Worm (Caenorhabditis elegans) whole organism, midembryonic: ENCODE results near the gene tsp-13.
"Not testable (repeated sequence)": the region's sequence is repeated elsewhere in the genome, so short reads cannot be mapped to it uniquely, and the experiment has no call there.

ENCODE experiments used
- T22C8.4 ChIP-seq: fragments of 200-800 bp; sonication (Bioruptor generic); IDR thresholded peaks from 2 replicates; pipeline ENCODE4 v1.3.6; 2022; ENCODE audit warnings: missing genetic modification characterization, missing compliant biosample characterization
- cog-1 ChIP-seq: sonication (generic microtip); optimal IDR thresholded peaks from 2 replicates; lab custom pipeline; 2016; ENCODE audit warnings: missing genetic modification characterization, missing compliant biosample characterization
- flt-1 ChIP-seq: fragments of 200-800 bp; sonication (Bioruptor generic); IDR thresholded peaks from 2 replicates; pipeline ENCODE4 v1.3.6; 2022; ENCODE audit warnings: missing genetic modification characterization, missing compliant biosample characterization
- klf-2 ChIP-seq: fragments of 200-800 bp; sonication (Bioruptor generic); conservative IDR thresholded peaks from 2 replicates; pipeline ENCODE4 v1.3.6; 2022; ENCODE audit warnings: missing genetic modification reagents, missing genetic modification characterization, missing compliant biosample characterization
- ref-1 ChIP-seq: fragments of 200-800 bp; sonication (Bioruptor generic); conservative IDR thresholded peaks from 2 replicates; pipeline ENCODE4 v1.3.6; 2022; ENCODE audit warnings: missing genetic modification reagents, missing genetic modification characterization, missing compliant biosample characterization
- ztf-23 ChIP-seq: fragments of 200-800 bp; sonication (Bioruptor generic); IDR thresholded peaks from 2 replicates; pipeline ENCODE4 v1.3.6; 2022; ENCODE audit warnings: missing genetic modification reagents, missing genetic modification characterization, missing compliant biosample characterization
- ztf-29 ChIP-seq: fragments of 200-800 bp; sonication (Bioruptor generic); IDR thresholded peaks from 2 replicates; pipeline ENCODE4 v1.3.6; 2022; ENCODE audit warnings: missing genetic modification reagents, missing genetic modification characterization, missing compliant biosample characterization

DNA sequence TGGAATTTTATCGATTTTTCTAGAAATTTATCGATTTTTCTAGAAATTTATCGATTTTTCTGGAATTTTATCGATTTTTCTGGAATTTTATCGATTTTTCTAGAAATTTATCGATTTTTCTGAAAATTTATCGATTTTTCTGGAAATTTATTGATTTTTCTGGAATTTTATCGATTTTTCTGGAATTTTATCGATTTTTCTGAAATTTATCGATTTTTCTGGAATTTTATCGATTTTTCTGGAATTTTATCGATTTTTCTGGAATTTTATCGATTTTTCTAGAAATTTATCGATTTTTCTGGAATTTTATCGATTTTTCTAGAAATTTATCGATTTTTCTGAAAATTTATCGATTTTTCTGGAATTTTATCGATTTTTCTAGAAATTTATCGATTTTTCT lies 40.3 kb upstream of the tsp-13 start:
- peak; percentile 99 for TF ChIP-seq T22C8.4 (GFP tag; lab: Robert Waterston, UW)
- TF ChIP-seq klf-2; ztf-23 (GFP tag; lab: Robert Waterston, UW); cog-1; ref-1 (GFP tag; lab: Robert Waterston, UW); flt-1 (GFP tag; lab: Robert Waterston, UW); ztf-29 (GFP tag; lab: Robert Waterston, UW): not testable (repeated sequence)
